Worm (Caenorhabditis elegans): Measurements from ENCODE around the gene athp-2.

athp-2 gene

DNA sequence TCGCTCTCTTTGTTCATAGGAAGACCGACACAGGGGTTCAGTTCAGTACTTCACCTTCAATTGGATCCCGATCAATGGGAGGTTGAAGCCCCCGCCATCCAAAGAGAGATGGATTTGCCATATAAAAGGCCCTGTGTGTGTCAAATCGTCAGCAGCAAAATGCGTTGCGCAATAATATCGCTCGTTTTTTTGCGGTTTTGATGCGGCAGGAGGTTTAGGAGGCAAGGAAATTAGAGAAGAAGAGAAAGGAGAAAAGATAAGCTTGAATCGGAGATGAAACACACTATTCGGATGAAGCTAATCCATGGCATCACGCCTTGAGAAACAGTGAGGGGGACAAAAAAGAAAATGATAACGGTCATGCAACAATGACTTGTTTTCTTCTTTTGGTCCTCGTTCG is 54.5 kb downstream of the athp-2 start (continued):
- peak; percentile 16 for TF ChIP-seq mxl-3 (GFP tag; optimal IDR thresholded peaks at IDR 0.05)
- no peak for TF ChIP-seq nhr-237 (tag; optimal IDR thresholded peaks at IDR 0.05)
- TF ChIP-seq lir-3 (tag; optimal IDR thresholded peaks at IDR 0.05) = no peak

All from whole organism, L4 larva.